Worm (Caenorhabditis elegans) whole organism, L4 larva: ENCODE results near the gene sru-37.

ENCODE experiments used
- F37D6.2 ChIP-seq: sonication (generic microtip); optimal IDR thresholded peaks from 2 replicates; lab custom pipeline; 2016; ENCODE audit warnings: mild to moderate bottlenecking, missing genetic modification characterization, missing compliant biosample characterization
- R02D3.7 ChIP-seq: fragments of 150-350 bp; sonication (generic microtip); optimal IDR thresholded peaks from 3 replicates; lab custom pipeline; 2014; ENCODE audit warnings: missing biosample characterization, missing genetic modification characterization
- T26A8.4 ChIP-seq: fragments of 200-800 bp; sonication (Bioruptor generic); IDR thresholded peaks from 2 replicates; pipeline ENCODE4 v1.3.6; 2022; ENCODE audit warnings: missing genetic modification characterization, missing compliant biosample characterization
- Y5F2A.4 ChIP-seq: fragments of 200-800 bp; sonication (Bioruptor generic); optimal IDR thresholded peaks from 2 replicates; lab custom pipeline; 2018; ENCODE audit warnings: mild to moderate bottlenecking, missing genetic modification characterization, missing compliant biosample characterization
- aha-1 ChIP-seq: fragments of 150-350 bp; peaks from one replicate; lab custom pipeline; 2014; ENCODE audit warnings: missing biosample characterization, missing genetic modification characterization
- ama-1 ChIP-seq: fragments of 150-350 bp; optimal IDR thresholded peaks from 2 replicates; lab custom pipeline; 2014; ENCODE audit warnings: inconsistent platforms, mixed read lengths
- arid-1 ChIP-seq: fragments of 200-800 bp; sonication (Bioruptor generic); conservative IDR thresholded peaks from 2 replicates; pipeline ENCODE4 v1.3.6; 2022; ENCODE audit warnings: missing genetic modification reagents, missing genetic modification characterization, missing compliant biosample characterization
- ceh-28 ChIP-seq: fragments of 150-350 bp; optimal IDR thresholded peaks from 2 replicates; lab custom pipeline; 2014; ENCODE audit warnings: missing biosample characterization, missing genetic modification reagents, missing genetic modification characterization
- ceh-62 ChIP-seq: sonication (generic microtip); optimal IDR thresholded peaks from 2 replicates; lab custom pipeline; 2017; ENCODE audit warnings: missing biosample characterization, missing genetic modification characterization
- ceh-82 ChIP-seq: sonication (generic microtip); optimal IDR thresholded peaks from 2 replicates; lab custom pipeline; 2017; ENCODE audit warnings: missing biosample characterization, missing genetic modification characterization
- cey-2 ChIP-seq: sonication (generic microtip); optimal IDR thresholded peaks from 3 replicates; lab custom pipeline; 2017; ENCODE audit warnings: missing genetic modification characterization, mild to moderate bottlenecking, missing compliant biosample characterization, antibody characterized with exemption, borderline replicate concordance; ENCODE audit not compliant: insufficient read depth
- ctbp-1 ChIP-seq: fragments of 200-800 bp; sonication (Bioruptor generic); IDR thresholded peaks from 2 replicates; pipeline ENCODE4 v1.3.6; 2022; ENCODE audit warnings: missing genetic modification reagents, missing genetic modification characterization, missing compliant biosample characterization
- daf-8 ChIP-seq: fragments of 200-800 bp; sonication (Bioruptor generic); IDR thresholded peaks from 2 replicates; pipeline ENCODE4 v1.3.6; 2022; ENCODE audit warnings: missing genetic modification characterization, missing compliant biosample characterization
- dmd-6 ChIP-seq: fragments of 200-800 bp; sonication (Bioruptor generic); IDR thresholded peaks from 2 replicates; pipeline ENCODE4 v1.3.6; 2022; ENCODE audit warnings: missing genetic modification reagents, missing genetic modification characterization, missing compliant biosample characterization
- dmd-9 ChIP-seq: fragments of 200-800 bp; sonication (Bioruptor generic); IDR thresholded peaks from 2 replicates; pipeline ENCODE4 v1.3.6; 2022; ENCODE audit warnings: missing genetic modification reagents, missing genetic modification characterization, missing compliant biosample characterization
- dve-1 ChIP-seq: sonication (generic microtip); optimal IDR thresholded peaks from 2 replicates; lab custom pipeline; 2017; ENCODE audit warnings: antibody characterized with exemption, mild to moderate bottlenecking, missing genetic modification characterization, missing compliant biosample characterization; ENCODE audit not compliant: insufficient read depth
- fkh-10 ChIP-seq: fragments of 150-350 bp; optimal IDR thresholded peaks from 2 replicates; lab custom pipeline; 2014; ENCODE audit warnings: missing biosample characterization, missing genetic modification reagents, missing genetic modification characterization
- hlh-11 ChIP-seq: fragments of 200-800 bp; sonication (Bioruptor generic); optimal IDR thresholded peaks from 2 replicates; lab custom pipeline; 2018; ENCODE audit warnings: mild to moderate bottlenecking, missing genetic modification characterization, missing compliant biosample characterization
- hlh-30 ChIP-seq: sonication (generic microtip); optimal IDR thresholded peaks from 2 replicates; lab custom pipeline; 2017; ENCODE audit warnings: antibody characterized with exemption, mild to moderate bottlenecking, missing genetic modification characterization, missing compliant biosample characterization; ENCODE audit not compliant: insufficient read depth
- jun-1 ChIP-seq: fragments of 150-350 bp; optimal IDR thresholded peaks from 2 replicates; lab custom pipeline; 2014; ENCODE audit warnings: missing biosample characterization, missing genetic modification reagents, missing genetic modification characterization
- lin-13 ChIP-seq: fragments of 150-350 bp; optimal IDR thresholded peaks from 2 replicates; lab custom pipeline; 2014; ENCODE audit warnings: missing biosample characterization, missing genetic modification reagents, missing genetic modification characterization
- lin-38 ChIP-seq: fragments of 200-800 bp; sonication (Bioruptor generic); IDR thresholded peaks from 2 replicates; pipeline ENCODE4 v1.3.6; 2022; ENCODE audit warnings: missing genetic modification reagents, missing genetic modification characterization, missing compliant biosample characterization
- lsy-2 ChIP-seq, 2 experiments: fragments of 150-350 bp in 1 of 2; sonication (generic microtip) in 1 of 2; optimal IDR thresholded peaks; 2 replicates each; lab custom pipeline; 2014 to 2017; ENCODE audit warnings: missing biosample characterization in 2 of 2, missing genetic modification characterization in 2 of 2
- madf-5 ChIP-seq, 2 experiments: fragments of 200-800 bp; sonication (Bioruptor generic); IDR thresholded peaks; 2 replicates each; pipeline ENCODE4 v1.3.6; 2022; ENCODE audit warnings: missing compliant biosample characterization in 2 of 2, missing genetic modification characterization in 2 of 2
- madf-9 ChIP-seq: fragments of 200-800 bp; sonication (Bioruptor generic); conservative IDR thresholded peaks from 2 replicates; pipeline ENCODE4 v1.3.6; 2022; ENCODE audit warnings: missing genetic modification reagents, missing genetic modification characterization, missing compliant biosample characterization
- mep-1 ChIP-seq: fragments of 150-350 bp; sonication (generic microtip); optimal IDR thresholded peaks from 3 replicates; lab custom pipeline; 2014; ENCODE audit warnings: missing biosample characterization, missing genetic modification characterization
- mes-2 ChIP-seq: sonication (generic microtip); optimal IDR thresholded peaks from 2 replicates; lab custom pipeline; 2016; ENCODE audit warnings: missing genotype, mild to moderate bottlenecking, missing genetic modification characterization, missing compliant biosample characterization; ENCODE audit not compliant: poor library complexity, severe bottlenecking
- nhr-111 ChIP-seq: fragments of 200-800 bp; sonication (Bioruptor generic); optimal IDR thresholded peaks from 2 replicates; lab custom pipeline; 2018; ENCODE audit warnings: mild to moderate bottlenecking, missing genetic modification characterization, missing compliant biosample characterization
- nhr-237 ChIP-seq: sonication (generic microtip); optimal IDR thresholded peaks from 2 replicates; lab custom pipeline; 2017; ENCODE audit warnings: missing biosample characterization, missing genetic modification characterization
- nhr-28 ChIP-seq: fragments of 150-350 bp; optimal IDR thresholded peaks from 2 replicates; lab custom pipeline; 2014; ENCODE audit warnings: missing biosample characterization, missing genetic modification characterization
- nhr-41 ChIP-seq: fragments of 200-800 bp; sonication (Bioruptor generic); IDR thresholded peaks from 2 replicates; pipeline ENCODE4 v1.3.6; 2022; ENCODE audit warnings: missing genetic modification reagents, missing genetic modification characterization, missing compliant biosample characterization
- nhr-77 ChIP-seq: fragments of 150-350 bp; optimal IDR thresholded peaks from 2 replicates; lab custom pipeline; 2014; ENCODE audit warnings: missing biosample characterization, missing genetic modification characterization
- php-3 ChIP-seq: fragments of 200-800 bp; sonication (Bioruptor generic); IDR thresholded peaks from 2 replicates; pipeline ENCODE4 v1.3.6; 2022; ENCODE audit warnings: missing genetic modification reagents, missing genetic modification characterization, missing compliant biosample characterization
- rbr-2 ChIP-seq: sonication (generic microtip); optimal IDR thresholded peaks from 2 replicates; lab custom pipeline; 2016; ENCODE audit warnings: missing genotype, missing genetic modification characterization, missing compliant biosample characterization
- snpc-1.2 ChIP-seq: fragments of 200-800 bp; sonication (Bioruptor generic); IDR thresholded peaks from 2 replicates; pipeline ENCODE4 v1.3.6; 2022; ENCODE audit warnings: missing genetic modification reagents, missing genetic modification characterization, missing compliant biosample characterization
- snpc-4 ChIP-seq: fragments of 150-350 bp; optimal IDR thresholded peaks from 2 replicates; lab custom pipeline; 2014; ENCODE audit warnings: missing biosample characterization, missing genetic modification characterization
- spr-3 ChIP-seq: fragments of 200-800 bp; sonication (Bioruptor generic); optimal IDR thresholded peaks from 2 replicates; lab custom pipeline; 2018; ENCODE audit warnings: mild to moderate bottlenecking, missing genetic modification characterization, missing compliant biosample characterization
- tag-97 ChIP-seq: fragments of 200-800 bp; sonication (Bioruptor generic); IDR thresholded peaks from 2 replicates; pipeline ENCODE4 v1.3.6; 2022; ENCODE audit warnings: missing genetic modification characterization, missing compliant biosample characterization
- unc-130 ChIP-seq: sonication (generic microtip); optimal IDR thresholded peaks from 2 replicates; lab custom pipeline; 2016; ENCODE audit warnings: missing genetic modification reagents, missing genetic modification characterization, missing compliant biosample characterization
- unc-62 ChIP-seq, 3 experiments: fragments of 150-350 bp in 1 of 3; sonication (generic microtip); optimal IDR thresholded peaks in 2 of 3; peaks in 1 of 3; 1 replicate in 1 of 3; 2 replicates in 2 of 3; lab custom pipeline; 2014 to 2017; ENCODE audit warnings: missing biosample characterization in 3 of 3, missing genetic modification characterization in 3 of 3, missing genetic modification reagents in 3 of 3, missing genotype in 1 of 3
- zfp-3 ChIP-seq: fragments of 200-800 bp; sonication (Bioruptor generic); conservative IDR thresholded peaks from 2 replicates; pipeline ENCODE4 v1.3.6; 2022; ENCODE audit warnings: missing genetic modification reagents, missing genetic modification characterization, missing compliant biosample characterization
- zip-2 ChIP-seq: fragments of 150-350 bp; optimal IDR thresholded peaks from 2 replicates; lab custom pipeline; 2014; ENCODE audit warnings: missing biosample characterization, missing genetic modification characterization

The sru-37 gene

DNA sequence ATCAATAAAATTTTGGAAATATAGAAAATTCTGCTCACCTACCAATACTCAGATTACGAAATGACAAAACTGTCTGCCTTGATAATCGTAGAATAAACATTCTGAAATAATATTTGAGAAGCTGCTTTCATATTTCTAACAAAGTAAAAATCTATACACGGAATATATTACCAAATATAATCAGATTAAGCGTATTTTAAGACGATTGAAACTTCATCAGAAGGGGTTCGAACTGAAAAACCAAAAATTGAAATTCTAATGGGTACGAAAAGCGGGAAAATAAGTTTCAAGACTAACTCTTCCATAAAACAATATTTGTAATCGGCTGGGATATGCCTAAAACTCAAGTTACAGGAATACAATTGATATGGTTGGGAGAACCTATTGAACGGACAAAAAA lies 25.8 kb upstream of the sru-37 start, which contains the start of gene F46B6.4:
TSS of gene F46B6.4 (minus strand) at position 101 of the 400 bp plus-strand sequence.
- TF ChIP-seq dve-1 (tag; lab: Kevin White, UChicago) (no peak), mes-2 (tag; lab: Kevin White, UChicago) (no peak), cey-2 (no peak), zip-2 (tag; lab: Kevin White, UChicago) (no peak), madf-5 (GFP tag; IDR thresholded peaks at IDR 0.05; lab: Robert Waterston, UW) (no peak), rbr-2 (no peak), hlh-11 (tag; lab: Kevin White, UChicago) (no peak), spr-3 (GFP tag; lab: Kevin White, UChicago) (no peak), ceh-28 (no peak), nhr-237 (tag; lab: Kevin White, UChicago) (no peak), lin-13 (no peak)

DNA sequence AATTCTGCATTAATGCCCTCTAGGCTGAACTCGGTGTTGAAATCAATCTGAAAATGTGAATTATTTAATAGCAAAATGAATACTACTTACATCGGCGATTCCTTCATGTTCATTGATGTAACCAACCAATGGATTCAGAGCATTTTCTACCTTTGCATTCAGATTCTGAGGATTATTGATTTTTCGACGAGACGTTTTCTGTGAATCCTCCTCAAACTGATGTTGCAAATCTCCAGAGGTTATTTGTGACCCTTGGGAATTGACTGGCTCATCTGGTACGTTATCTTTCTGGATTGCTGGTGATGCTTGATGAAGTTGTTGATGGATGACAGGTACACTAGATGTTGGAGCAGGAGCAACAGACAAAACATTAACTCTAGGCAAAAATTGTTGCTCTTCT lies 23.2 kb upstream of the sru-37 start:
- TF ChIP-seq spr-3 (GFP tag; lab: Kevin White, UChicago), result no peak
- TF ChIP-seq cey-2, result no peak
- TF ChIP-seq hlh-30 (tag; lab: Kevin White, UChicago), result no peak
- peak in 1 of 2 experiments; percentile 91 for TF ChIP-seq unc-62 (GFP tag; optimal IDR thresholded peaks at IDR 0.05 in 1 of 2; lab: Kevin White, UChicago)
- TF ChIP-seq unc-62 (tag; optimal IDR thresholded peaks at IDR 0.05; lab: Kevin White, UChicago), result no peak
- no peak for TF ChIP-seq ceh-62 (tag; lab: Kevin White, UChicago)
- TF ChIP-seq, all 104 proteins: peak for 1

DNA sequence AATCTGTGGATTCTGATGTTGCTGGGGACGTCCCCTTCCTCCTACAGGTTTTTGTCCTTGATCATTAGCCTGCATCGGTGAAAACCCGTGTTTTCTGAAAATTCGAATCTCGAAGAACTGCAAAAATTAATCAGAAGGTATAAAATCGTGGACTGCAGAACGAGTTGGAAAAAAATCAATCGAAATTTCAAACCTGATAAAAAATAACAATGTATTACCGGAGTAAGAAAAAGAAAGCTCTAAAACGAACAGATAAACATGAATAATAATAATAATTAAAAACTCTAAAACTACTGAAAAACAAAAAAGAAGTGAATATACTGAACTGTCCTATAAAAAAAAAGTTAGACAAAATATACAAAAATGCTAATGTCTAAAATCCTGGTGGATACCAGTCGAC lies 22.3 kb upstream of the sru-37 start, which contains the start of gene F46B6.5:
TSS of gene F46B6.5 (minus strand) at position 101 of the 400 bp plus-strand sequence.
- TF ChIP-seq F37D6.2 (tag; lab: Kevin White, UChicago), result no peak
- TF ChIP-seq, all 104 proteins: peak for 0

DNA sequence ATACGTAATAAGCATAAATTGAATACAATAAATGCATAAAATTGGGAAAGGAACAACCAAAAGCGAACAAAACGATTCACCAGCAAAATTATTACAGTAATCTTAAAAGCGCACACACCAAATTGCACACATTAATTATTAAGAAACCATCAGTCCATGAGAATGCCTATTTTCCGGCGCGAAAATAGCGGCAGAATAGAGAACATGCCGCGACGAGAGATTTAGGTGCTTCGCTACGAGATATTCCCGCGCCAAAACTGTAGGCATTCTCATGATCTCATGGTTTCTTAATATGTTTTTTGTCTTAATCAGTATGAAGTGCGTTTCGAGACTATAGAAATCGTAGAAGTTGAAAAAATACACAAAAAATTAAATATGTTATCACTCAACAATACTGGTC lies 21.0 kb upstream of the sru-37 start:
- TF ChIP-seq snpc-4 (tag; lab: Kevin White, UChicago) (no peak), snpc-1.2 (GFP tag; lab: Robert Waterston, UW) (no peak), nhr-28 (tag; lab: Kevin White, UChicago) (no peak), madf-9 (no peak), nhr-77 (tag; lab: Kevin White, UChicago) (no peak), fkh-10 (GFP tag; lab: Kevin White, UChicago) (no peak)

DNA sequence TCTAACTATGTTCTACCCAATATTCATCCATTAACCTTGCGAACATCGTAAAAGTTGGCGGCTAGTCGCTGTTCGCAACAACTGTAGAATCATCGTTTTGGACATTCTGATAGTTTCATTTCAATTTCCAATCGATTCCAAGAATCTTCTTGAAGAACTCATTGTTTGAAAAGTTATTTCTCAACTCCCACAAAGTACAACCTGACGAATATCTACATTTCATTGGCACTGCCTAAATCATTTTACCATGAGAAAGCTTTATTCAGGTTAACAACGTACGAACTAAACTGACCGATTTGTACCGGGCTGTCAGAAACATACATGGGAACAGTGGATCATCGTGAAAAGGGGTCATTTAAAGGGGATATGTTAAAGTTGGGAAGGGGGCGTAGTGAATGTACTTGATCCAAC lies 18.5 kb upstream of the sru-37 start, which contains the start of gene F46B6.6:
TSS of gene F46B6.6 (minus strand) at position 148 of the 411 bp plus-strand sequence.
- peak; percentile 24 for TF ChIP-seq spr-3 (GFP tag; lab: Kevin White, UChicago)
- no peak for TF ChIP-seq ceh-82 (tag; lab: Kevin White, UChicago)
- TF ChIP-seq lsy-2 (tag; optimal IDR thresholded peaks at IDR 0.05; lab: Kevin White, UChicago), result peak in 1 of 2 experiments; percentile 30
- TF ChIP-seq unc-130 (GFP tag; lab: Kevin White, UChicago), result peak; percentile 10
- TF ChIP-seq dmd-6 (GFP tag; lab: Robert Waterston, UW), result peak; percentile 16; the same call in 1 of the 2 replicates
- peak; percentile 0 for TF ChIP-seq nhr-111 (GFP tag; lab: Kevin White, UChicago)
- peak; percentile 9 for TF ChIP-seq mep-1 (tag; lab: Kevin White, UChicago)
- 0 out of 2 replicates have a peak, but pooled peaks have one; percentile 8 for TF ChIP-seq php-3
- peak; percentile 44; the same call in 1 of the 2 replicates for TF ChIP-seq snpc-1.2 (GFP tag; lab: Robert Waterston, UW)
- TF ChIP-seq jun-1, result no peak
- no peak for TF ChIP-seq daf-8 (GFP tag; lab: Robert Waterston, UW)
- TF ChIP-seq tag-97, result no peak
- TF ChIP-seq dmd-9, result 0 out of 2 replicates have a peak, but pooled peaks have one; percentile 30
- no peak; the same call in 1 of the 2 replicates for TF ChIP-seq T26A8.4 (GFP tag; lab: Robert Waterston, UW)
- peak; percentile 32; the same call in 1 of the 2 replicates for TF ChIP-seq lin-38 (GFP tag; lab: Robert Waterston, UW)
- peak; percentile 19 for TF ChIP-seq mes-2 (tag; lab: Kevin White, UChicago)
- TF ChIP-seq nhr-41 (GFP tag; lab: Robert Waterston, UW), result no peak
- TF ChIP-seq hlh-11 (tag; lab: Kevin White, UChicago), result peak; percentile 22
- peak; percentile 36 for TF ChIP-seq Y5F2A.4 (GFP tag; lab: Kevin White, UChicago)
- no peak for TF ChIP-seq R02D3.7 (tag; lab: Kevin White, UChicago)
- 0 out of 2 replicates have a peak, but pooled peaks have one; percentile 21 for TF ChIP-seq arid-1
- TF ChIP-seq zfp-3 (GFP tag; lab: Robert Waterston, UW), result 0 out of 2 replicates have a peak, but pooled peaks have one; percentile 10
- no peak for TF ChIP-seq ctbp-1 (GFP tag; lab: Robert Waterston, UW)
- TF ChIP-seq ama-1 (lab: Kevin White, UChicago), result peak; percentile 88
- peak; percentile 94 for TF ChIP-seq aha-1 (tag; lab: Kevin White, UChicago)
- peak in 1 of 2 experiments; percentile 49 for TF ChIP-seq unc-62 (GFP tag; optimal IDR thresholded peaks at IDR 0.05 in 1 of 2; lab: Kevin White, UChicago)
- no peak for TF ChIP-seq unc-62 (tag; optimal IDR thresholded peaks at IDR 0.05; lab: Kevin White, UChicago)
